Worm (Caenorhabditis elegans) whole organism, L4/young adult: ENCODE measurements around the gene ced-5.
A peak's percentile ranks its signal among the peaks of the same experiment; 100 is the strongest.

Source experiments
- W03F9.2 ChIP-seq: fragments of 150-350 bp; optimal IDR thresholded peaks from 2 replicates; lab custom pipeline; 2014; ENCODE audit warnings: missing biosample characterization, missing genetic modification characterization
- dao-5 ChIP-seq: sonication (generic microtip); optimal IDR thresholded peaks from 2 replicates; lab custom pipeline; 2016; ENCODE audit warnings: missing genotype, missing genetic modification characterization, moderate library complexity, missing compliant biosample characterization
- him-1 ChIP-seq: sonication (generic microtip); optimal IDR thresholded peaks from 2 replicates; lab custom pipeline; 2016; ENCODE audit warnings: missing genotype, missing genetic modification reagents, missing genetic modification characterization, missing compliant biosample characterization

Gene ced-5

DNA sequence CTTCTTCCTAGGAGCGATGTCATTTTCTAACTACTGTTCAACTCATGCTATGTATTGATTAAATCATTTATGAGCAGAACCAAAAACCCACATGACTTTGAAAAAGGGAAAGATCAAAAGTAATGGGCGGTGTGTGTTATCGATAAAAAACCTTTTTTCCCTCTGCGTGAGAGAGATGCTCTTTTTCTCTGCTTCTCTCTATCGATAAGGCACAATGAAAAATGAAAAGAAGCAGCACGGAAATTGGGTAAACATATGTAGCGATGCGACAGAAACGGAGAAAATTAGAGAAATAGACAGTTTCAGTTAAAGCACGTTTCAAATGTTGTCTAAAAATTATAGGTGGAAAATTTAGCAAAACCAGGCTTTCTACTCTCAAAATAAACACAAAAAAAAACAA is 18.4 kb downstream of the ced-5 start:
- no peak for TF ChIP-seq him-1 (tag; lab: Kevin White, UChicago)
- peak; percentile 4 for TF ChIP-seq W03F9.2 (tag; lab: Kevin White, UChicago)
- no peak for TF ChIP-seq dao-5 (tag; lab: Kevin White, UChicago)

DNA sequence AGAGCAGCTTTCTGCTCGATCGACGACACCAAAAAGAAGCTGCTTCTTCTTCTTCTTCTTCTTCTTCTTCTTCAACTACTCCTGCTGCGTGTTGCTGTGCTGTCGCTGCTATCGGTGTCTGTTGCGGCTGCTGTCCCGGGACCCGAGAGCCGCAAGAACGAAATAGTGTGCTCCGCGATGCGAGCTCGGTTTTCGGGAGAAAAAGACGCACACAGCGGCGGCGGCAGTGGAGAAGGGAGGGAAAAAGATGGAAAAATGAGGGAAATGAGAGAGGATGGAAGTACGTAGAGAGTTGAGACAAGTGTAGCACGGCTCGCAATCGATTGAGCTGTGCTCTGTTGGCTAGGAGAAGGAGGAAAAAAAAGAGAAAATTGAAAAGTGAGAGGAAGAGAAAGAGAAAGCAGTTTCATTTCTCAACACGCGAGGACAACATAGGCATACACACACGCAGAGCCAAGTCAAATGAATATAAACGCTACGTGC is 19.9 kb downstream of the ced-5 start:
- TF ChIP-seq W03F9.2 (tag; lab: Kevin White, UChicago) (no peak), him-1 (tag; lab: Kevin White, UChicago) (peak; percentile 70), dao-5 (tag; lab: Kevin White, UChicago) (no peak)

DNA sequence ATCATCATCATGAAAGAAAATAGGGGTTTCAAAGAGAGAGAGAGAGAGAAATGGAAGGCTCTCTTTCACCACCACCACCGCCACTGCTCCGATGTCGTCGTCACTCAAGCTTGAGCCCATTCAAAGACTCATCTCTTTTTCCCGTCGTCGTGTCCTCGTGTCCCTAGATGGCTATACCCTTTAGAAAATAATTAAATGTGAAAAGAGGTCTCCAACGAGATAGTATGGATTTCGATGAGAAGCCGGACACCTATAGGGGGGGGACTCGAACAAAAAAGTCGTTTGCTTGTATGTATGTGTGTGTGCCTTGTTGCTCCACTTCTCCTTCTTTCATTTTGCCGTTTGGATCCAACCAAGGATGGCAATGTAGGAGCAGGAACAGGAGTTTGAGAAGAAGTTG is 21.1 kb downstream of the ced-5 start:
- no peak for TF ChIP-seq dao-5 (tag; lab: Kevin White, UChicago)
- TF ChIP-seq him-1 (tag; lab: Kevin White, UChicago), result no peak
- no peak for TF ChIP-seq W03F9.2 (tag; lab: Kevin White, UChicago)

DNA sequence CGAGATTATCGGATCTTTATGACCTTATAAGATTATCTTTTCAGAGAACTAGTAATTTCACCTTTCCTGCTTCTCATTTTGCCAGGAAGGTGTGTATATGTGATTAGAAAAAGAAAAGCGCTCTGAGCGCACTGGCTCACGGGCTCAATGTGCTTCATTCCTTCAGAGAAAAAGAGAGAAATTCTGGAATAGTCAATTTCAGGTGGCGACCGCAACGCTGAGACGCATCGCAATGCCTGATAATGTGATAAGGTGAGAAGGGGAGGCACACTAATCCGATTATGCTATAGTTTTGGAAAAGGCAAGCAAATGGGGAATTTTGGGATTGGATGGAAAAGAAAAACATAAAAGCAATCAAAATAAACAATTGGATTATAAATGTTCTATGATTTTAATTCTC is 22.1 kb downstream of the ced-5 start:
- TF ChIP-seq dao-5 (tag; lab: Kevin White, UChicago), result no peak
- no peak for TF ChIP-seq W03F9.2 (tag; lab: Kevin White, UChicago)
- no peak for TF ChIP-seq him-1 (tag; lab: Kevin White, UChicago)

DNA sequence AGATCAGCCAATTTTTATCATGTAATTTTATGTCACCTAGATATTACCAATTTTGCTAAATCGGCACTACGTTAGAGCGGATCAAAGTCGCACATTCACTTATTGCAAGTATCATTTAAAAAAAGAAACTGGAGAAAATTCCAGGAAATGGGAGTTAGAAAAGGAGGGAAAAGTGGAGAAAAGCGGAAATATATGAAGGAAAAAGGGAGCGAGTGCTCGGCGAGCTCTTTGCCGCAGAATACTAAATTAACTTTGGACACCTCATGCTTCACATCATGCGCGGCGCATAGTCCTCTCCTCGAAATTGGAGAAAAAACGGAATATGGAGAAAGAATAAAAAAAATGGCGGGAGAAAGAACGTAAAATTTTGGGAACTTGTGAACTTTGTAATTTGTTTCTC is 23.7 kb downstream of the ced-5 start:
- TF ChIP-seq dao-5 (tag; lab: Kevin White, UChicago) (no peak), him-1 (tag; lab: Kevin White, UChicago) (peak; percentile 14)

DNA sequence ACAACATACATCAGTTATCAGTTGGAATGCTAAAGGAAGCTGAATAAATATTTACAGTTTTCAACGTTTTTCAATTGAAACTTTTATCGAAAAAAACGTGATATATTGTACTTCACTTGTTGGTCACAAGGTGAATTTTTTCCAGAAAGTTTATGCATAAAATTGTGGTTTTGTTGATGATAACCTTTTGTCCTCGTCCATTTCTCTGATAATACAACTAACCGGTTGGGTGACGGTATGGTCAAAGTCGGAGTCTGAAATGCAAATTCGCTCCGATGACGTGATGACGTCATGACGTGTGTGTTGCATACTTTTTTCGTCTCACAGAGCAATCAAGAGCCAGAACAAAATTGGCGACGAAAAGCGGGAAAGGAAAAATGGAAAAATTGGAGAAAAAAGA is 27.5 kb downstream of the ced-5 start:
- TF ChIP-seq him-1 (tag; lab: Kevin White, UChicago) (no peak), dao-5 (tag; lab: Kevin White, UChicago) (no peak), W03F9.2 (tag; lab: Kevin White, UChicago) (no peak)

DNA sequence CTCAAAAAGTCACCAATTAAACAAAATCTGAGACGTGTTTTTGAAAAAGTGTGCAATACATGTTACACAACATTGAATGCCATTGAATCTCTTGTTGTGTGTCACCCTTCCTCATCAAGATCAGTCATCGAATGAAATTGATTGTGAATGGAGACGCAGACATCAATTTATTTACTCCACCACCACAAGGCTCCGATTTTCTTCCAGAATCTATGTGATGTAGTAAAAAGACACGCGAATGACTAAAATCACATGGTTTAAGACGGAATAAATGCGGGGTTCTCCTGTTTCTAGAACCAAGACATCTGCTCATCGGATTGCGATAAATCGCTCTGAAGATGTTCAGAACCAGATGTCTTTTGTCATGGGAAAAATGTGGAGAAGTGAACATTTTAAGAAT is 28.8 kb downstream of the ced-5 start:
- TF ChIP-seq dao-5 (tag; lab: Kevin White, UChicago) (no peak), him-1 (tag; lab: Kevin White, UChicago) (no peak), W03F9.2 (tag; lab: Kevin White, UChicago) (no peak)

DNA sequence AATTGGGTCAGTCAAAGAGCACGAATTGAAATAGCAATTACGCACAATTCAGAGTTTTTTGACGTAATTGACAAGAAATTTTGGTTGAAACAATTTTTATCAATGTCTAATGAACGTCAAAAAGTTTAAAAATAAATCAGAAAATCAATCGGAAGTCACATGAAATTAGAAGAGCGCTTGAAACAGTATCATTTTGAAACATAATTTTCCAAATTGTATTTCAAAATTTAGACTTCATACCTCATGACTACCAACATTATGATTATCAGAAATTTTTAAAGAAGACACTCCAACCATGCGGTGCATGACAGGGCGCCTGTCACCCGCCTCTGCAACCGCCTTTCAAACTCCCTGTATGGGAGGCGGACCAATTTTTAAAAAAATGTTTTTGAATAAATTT is 29.4 kb downstream of the ced-5 start:
- TF ChIP-seq W03F9.2 (tag; lab: Kevin White, UChicago) (no peak), dao-5 (tag; lab: Kevin White, UChicago) (no peak), him-1 (tag; lab: Kevin White, UChicago) (no peak)

DNA sequence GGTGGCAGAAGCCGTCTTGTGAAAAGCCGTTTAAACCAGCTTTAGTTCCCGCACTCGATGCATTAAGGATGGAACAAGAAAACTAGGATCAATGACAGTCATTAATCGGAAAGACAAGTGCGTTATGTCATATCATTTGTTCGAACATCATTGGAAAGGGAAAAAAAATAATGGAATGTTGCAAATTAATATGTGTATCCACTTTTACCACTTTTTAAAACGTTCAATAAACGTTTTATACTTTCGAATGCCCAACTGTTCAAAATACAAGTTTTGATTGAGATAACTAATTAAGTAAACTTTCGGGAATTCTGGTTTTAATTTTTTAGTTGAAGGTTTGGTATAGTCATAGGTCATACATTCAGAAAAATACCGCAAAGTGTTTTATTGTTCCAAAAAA is 31.2 kb downstream of the ced-5 start, which contains the start of gene C02F4.4:
TSS of gene C02F4.4 (minus strand) at position 101 of the 400 bp plus-strand sequence.
- no peak for TF ChIP-seq dao-5 (tag; lab: Kevin White, UChicago)
- TF ChIP-seq W03F9.2 (tag; lab: Kevin White, UChicago), result no peak
- no peak for TF ChIP-seq him-1 (tag; lab: Kevin White, UChicago)

DNA sequence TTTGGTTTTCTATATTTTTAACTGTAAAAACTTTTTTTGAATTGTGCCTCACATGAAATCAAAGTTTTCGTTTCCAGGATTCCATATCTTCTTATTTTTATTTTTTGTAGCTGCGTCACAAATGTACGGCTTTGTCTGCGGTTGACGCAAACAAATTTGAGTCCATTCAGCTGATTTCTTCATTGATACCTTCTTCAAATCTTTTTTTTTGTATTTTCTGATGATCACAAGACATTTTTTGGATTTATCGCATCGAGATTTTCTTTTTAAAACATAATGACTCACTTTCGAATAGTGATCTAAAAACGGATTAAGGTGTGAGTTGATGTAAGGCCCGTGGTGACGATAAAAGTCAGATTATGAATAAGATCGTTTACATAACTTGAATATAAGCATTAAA is 34.7 kb downstream of the ced-5 start:
- TF ChIP-seq him-1 (tag; lab: Kevin White, UChicago) (no peak), W03F9.2 (tag; lab: Kevin White, UChicago) (no peak), dao-5 (tag; lab: Kevin White, UChicago) (no peak)

DNA sequence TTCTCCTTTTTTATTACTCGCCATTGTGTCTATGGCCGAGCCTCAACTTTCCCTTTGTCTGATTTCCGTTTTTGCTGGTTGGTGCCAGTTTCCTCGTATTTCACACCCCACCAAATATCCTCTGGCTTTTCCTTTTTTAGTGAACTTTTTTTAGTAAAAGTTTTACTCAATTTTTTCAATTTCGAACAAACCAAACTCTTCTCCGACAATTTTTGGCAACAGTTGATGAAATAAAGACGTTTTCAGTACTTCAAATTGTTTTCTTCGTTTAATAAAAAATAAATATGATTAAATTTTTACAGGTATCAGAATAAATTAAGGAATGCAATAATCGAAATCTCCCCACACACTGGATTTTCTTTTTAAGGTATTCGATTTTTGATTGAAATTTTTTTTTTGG is 37.2 kb downstream of the ced-5 start, which contains the start of gene cal-4:
TSS of gene cal-4 (plus strand) at position 301 of the 400 bp plus-strand sequence.
- TF ChIP-seq him-1 (tag; lab: Kevin White, UChicago) (no peak), W03F9.2 (tag; lab: Kevin White, UChicago) (no peak), dao-5 (tag; lab: Kevin White, UChicago) (no peak)

DNA sequence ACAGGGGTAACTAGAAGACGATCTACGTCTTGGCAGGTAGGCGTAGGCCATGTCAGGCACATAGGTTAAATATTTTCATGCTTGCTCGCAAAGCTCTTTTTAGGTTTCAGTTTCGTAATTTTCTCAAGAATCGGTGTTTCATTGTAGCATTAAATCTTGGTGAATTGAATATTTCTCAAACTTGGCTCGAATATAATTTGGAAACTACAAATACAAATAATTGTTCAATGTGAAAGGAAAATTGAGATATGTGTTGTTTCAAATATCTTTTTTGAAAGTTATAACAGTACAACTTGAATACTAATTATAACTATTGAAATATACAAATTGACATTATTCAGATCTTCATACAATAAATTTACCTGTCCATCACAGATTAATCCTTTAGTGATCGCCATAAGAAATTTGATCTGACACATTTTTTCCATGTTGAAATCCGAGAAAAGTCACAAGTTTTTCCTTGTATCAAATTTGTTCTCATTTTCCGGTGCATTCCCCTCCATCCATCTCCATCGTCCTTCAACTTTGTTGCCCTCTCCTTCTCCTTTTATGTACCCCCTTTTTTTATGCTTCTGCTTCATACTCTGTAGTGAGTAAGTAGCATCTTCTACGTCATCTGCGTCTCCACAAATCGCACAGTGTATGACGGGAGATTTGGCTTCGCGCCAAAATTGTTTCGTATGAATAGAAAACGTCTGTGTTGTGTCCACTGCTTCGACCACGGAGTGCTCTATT is 40.4 kb downstream of the ced-5 start, which contains the start of gene C02F4.5:
TSS of gene C02F4.5 (minus strand) at position 51 of the 735 bp plus-strand sequence.
- TF ChIP-seq dao-5 (tag; lab: Kevin White, UChicago) (no peak), him-1 (tag; lab: Kevin White, UChicago) (no peak), W03F9.2 (tag; lab: Kevin White, UChicago) (no peak)

DNA sequence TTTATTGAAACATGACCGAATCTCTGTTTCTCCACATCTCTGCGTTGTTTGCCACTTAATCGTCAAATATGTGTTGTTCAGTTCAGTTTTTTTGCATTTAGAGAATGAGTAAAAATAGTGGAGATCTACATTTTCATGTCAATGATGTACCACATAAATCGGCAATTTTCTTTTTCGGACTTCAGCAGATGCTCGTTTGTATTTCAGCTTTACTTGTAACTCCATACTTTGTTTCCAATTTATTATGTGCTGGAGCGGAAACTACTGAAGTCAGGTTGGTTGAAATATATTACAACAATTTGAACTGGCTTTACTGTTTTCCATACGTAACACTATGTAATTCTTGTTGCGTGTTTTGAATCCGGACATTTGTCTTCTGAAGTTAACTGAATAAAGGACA is 46.7 kb downstream of the ced-5 start, which contains the start of gene T07G12.2:
TSS of gene T07G12.2 (plus strand) at position 62 of the 400 bp plus-strand sequence.
- TF ChIP-seq him-1 (tag; lab: Kevin White, UChicago), result peak; percentile 6
- TF ChIP-seq W03F9.2 (tag; lab: Kevin White, UChicago), result no peak

DNA sequence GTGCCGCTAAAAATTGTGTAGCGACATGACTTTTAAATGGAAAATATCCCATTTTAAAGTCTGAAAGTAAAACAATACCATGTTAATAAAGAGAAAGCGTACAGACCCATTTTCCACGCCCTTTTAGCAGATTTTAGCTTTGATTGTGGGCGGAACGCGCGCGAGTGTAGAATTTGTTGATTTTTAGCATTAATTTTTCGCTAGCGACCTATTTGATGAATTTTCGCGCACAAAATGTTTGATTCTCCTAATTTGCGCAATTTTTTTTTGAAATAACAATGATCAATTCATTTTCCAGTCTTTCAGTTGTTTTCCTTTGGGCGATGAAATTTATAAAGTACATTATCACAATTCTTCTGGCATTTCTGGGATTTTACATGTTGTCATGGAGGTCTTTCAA is 49.7 kb downstream of the ced-5 start, which contains the start of gene T07G12.3:
TSS of gene T07G12.3 (plus strand) at position 301 of the 400 bp plus-strand sequence.
- TF ChIP-seq him-1 (tag; lab: Kevin White, UChicago) (no peak), dao-5 (tag; lab: Kevin White, UChicago) (no peak), W03F9.2 (tag; lab: Kevin White, UChicago) (no peak)
